Fruit fly (Drosophila melanogaster) whole organism, embryonic: ENCODE measurements around the gene ebd1.

Source experiments
- Adf1 ChIP-seq: fragments of 200-800 bp; sonication (Bioruptor generic); IDR thresholded peaks from 2 replicates; pipeline ENCODE4 v1.3.6; 2022; ENCODE audit warnings: missing biosample characterization, missing genetic modification characterization
- Atf-2 ChIP-seq: fragments of 200-800 bp; sonication (Bioruptor generic); optimal IDR thresholded peaks from 2 replicates; lab custom pipeline; 2016; ENCODE audit warnings: missing biosample characterization, missing genetic modification characterization
- Bteb2 ChIP-seq: fragments of 200-800 bp; sonication (Bioruptor generic); optimal IDR thresholded peaks from 2 replicates; lab custom pipeline; 2016; ENCODE audit warnings: missing biosample characterization, missing genetic modification characterization
- CG10267 ChIP-seq: fragments of 200-800 bp; sonication (Bioruptor generic); optimal IDR thresholded peaks from 2 replicates; lab custom pipeline; 2018; ENCODE audit warnings: missing biosample characterization, mild to moderate bottlenecking, missing genetic modification characterization, moderate library complexity
- CG10321 ChIP-seq: fragments of 200-800 bp; sonication (Bioruptor generic); IDR thresholded peaks from 2 replicates; pipeline ENCODE4 v1.3.6; 2022; ENCODE audit warnings: missing biosample characterization, missing genetic modification characterization
- CG10431 ChIP-seq: fragments of 200-800 bp; sonication (Bioruptor generic); optimal IDR thresholded peaks from 3 replicates; lab custom pipeline; 2018; ENCODE audit warnings: missing biosample characterization, mild to moderate bottlenecking, missing genetic modification characterization
- CG11695 ChIP-seq: fragments of 200-800 bp; sonication (Bioruptor generic); IDR thresholded peaks from 3 replicates; pipeline ENCODE4 v1.3.6; 2022; ENCODE audit warnings: missing biosample characterization, missing genetic modification characterization
- CG12769 ChIP-seq: fragments of 200-800 bp; sonication (Bioruptor generic); optimal IDR thresholded peaks from 2 replicates; lab custom pipeline; 2019; ENCODE audit warnings: missing biosample characterization, mild to moderate bottlenecking, missing genetic modification characterization, moderate library complexity
- CG13123 ChIP-seq: fragments of 200-800 bp; sonication (Bioruptor generic); optimal IDR thresholded peaks from 2 replicates; lab custom pipeline; 2016; ENCODE audit warnings: missing biosample characterization, missing genetic modification characterization
- CG13624 ChIP-seq: fragments of 200-800 bp; sonication (Bioruptor generic); optimal IDR thresholded peaks from 2 replicates; lab custom pipeline; 2016; ENCODE audit warnings: missing biosample characterization, missing genetic modification characterization
- CG15514 ChIP-seq: fragments of 200-800 bp; sonication (Bioruptor generic); optimal IDR thresholded peaks from 3 replicates; lab custom pipeline; 2017; ENCODE audit warnings: missing biosample characterization, missing genetic modification characterization, mild to moderate bottlenecking, moderate library complexity, missing genetic modification reagents
- CG1603 ChIP-seq: fragments of 200-800 bp; sonication (Bioruptor generic); optimal IDR thresholded peaks from 2 replicates; lab custom pipeline; 2019; ENCODE audit warnings: missing biosample characterization, mild to moderate bottlenecking, missing genetic modification characterization, moderate library complexity
- CG1647 ChIP-seq: fragments of 200-800 bp; sonication (Bioruptor generic); optimal IDR thresholded peaks from 3 replicates; lab custom pipeline; 2016; ENCODE audit warnings: missing biosample characterization, missing genetic modification characterization
- CG2712 ChIP-seq: fragments of 200-800 bp; optimal IDR thresholded peaks from 3 replicates; lab custom pipeline; 2019; ENCODE audit warnings: missing biosample characterization, mild to moderate bottlenecking, missing genetic modification characterization, moderate library complexity
- CG3065 ChIP-seq: fragments of 200-800 bp; sonication (Bioruptor generic); optimal IDR thresholded peaks from 2 replicates; lab custom pipeline; 2016; ENCODE audit warnings: missing biosample characterization, missing genetic modification characterization
- CG31388 ChIP-seq: fragments of 200-800 bp; sonication (Bioruptor generic); optimal IDR thresholded peaks from 2 replicates; lab custom pipeline; 2016; ENCODE audit warnings: missing biosample characterization, missing genetic modification characterization
- CG34422 ChIP-seq: fragments of 200-800 bp; sonication (Bioruptor generic); IDR thresholded peaks from 3 replicates; pipeline ENCODE4 v1.3.6; 2022; ENCODE audit warnings: missing biosample characterization, missing genetic modification characterization
- CG4707 ChIP-seq: fragments of 200-800 bp; sonication (Bioruptor generic); optimal IDR thresholded peaks from 2 replicates; lab custom pipeline; 2018; ENCODE audit warnings: missing biosample characterization, mild to moderate bottlenecking, missing genetic modification characterization, moderate library complexity
- CG4820 ChIP-seq: fragments of 200-800 bp; sonication (Bioruptor generic); optimal IDR thresholded peaks from 3 replicates; lab custom pipeline; 2016; ENCODE audit warnings: missing biosample characterization, missing genetic modification characterization
- CG7357 ChIP-seq: fragments of 200-800 bp; sonication (Bioruptor generic); IDR thresholded peaks from 3 replicates; pipeline ENCODE4 v1.3.6; 2022; ENCODE audit warnings: missing biosample characterization, missing genetic modification characterization
- CG8281 ChIP-seq: fragments of 200-800 bp; sonication (Bioruptor generic); optimal IDR thresholded peaks from 2 replicates; lab custom pipeline; 2018; ENCODE audit warnings: missing biosample characterization, mild to moderate bottlenecking, missing genetic modification characterization, moderate library complexity
- CHES-1-like ChIP-seq: fragments of 200-800 bp; sonication (Bioruptor generic); optimal IDR thresholded peaks from 2 replicates; lab custom pipeline; 2016; ENCODE audit warnings: missing biosample characterization, missing genetic modification characterization
- Dref ChIP-seq: fragments of 200-800 bp; sonication (Bioruptor generic); IDR thresholded peaks from 2 replicates; pipeline ENCODE4 v1.3.6; 2022; ENCODE audit warnings: missing biosample characterization, missing genetic modification characterization
- Ets97D ChIP-seq: fragments of 200-800 bp; sonication (Bioruptor generic); optimal IDR thresholded peaks from 3 replicates; lab custom pipeline; 2016; ENCODE audit warnings: missing biosample characterization, missing genetic modification characterization
- Gsc ChIP-seq: fragments of 200-800 bp; sonication (Bioruptor generic); IDR thresholded peaks from 2 replicates; pipeline ENCODE4 v1.3.6; 2022; ENCODE audit warnings: missing biosample characterization, missing genetic modification characterization
- Gug ChIP-seq: fragments of 200-800 bp; sonication (Bioruptor generic); IDR thresholded peaks from 4 replicates; pipeline ENCODE4 v1.3.6; 2022; ENCODE audit warnings: missing biosample characterization, missing genetic modification characterization
- NFAT ChIP-seq: fragments of 200-800 bp; sonication (Bioruptor generic); IDR thresholded peaks from 2 replicates; pipeline ENCODE4 v1.3.6; 2022; ENCODE audit warnings: missing biosample characterization, missing genetic modification characterization
- Nf-YB ChIP-seq: fragments of 200-800 bp; sonication (Bioruptor generic); optimal IDR thresholded peaks from 3 replicates; lab custom pipeline; 2019; ENCODE audit warnings: missing biosample characterization, mild to moderate bottlenecking, missing genetic modification characterization, moderate library complexity
- NfI ChIP-seq: fragments of 200-800 bp; sonication (Bioruptor generic); optimal IDR thresholded peaks from 3 replicates; lab custom pipeline; 2018; ENCODE audit warnings: missing biosample characterization, mild to moderate bottlenecking, missing genetic modification characterization, moderate library complexity
- Rfx ChIP-seq: fragments of 200-800 bp; sonication (Bioruptor generic); IDR thresholded peaks from 2 replicates; pipeline ENCODE4 v1.3.6; 2022; ENCODE audit warnings: missing biosample characterization, missing genetic modification characterization
- Sox100B ChIP-seq: fragments of 200-800 bp; sonication (Bioruptor generic); optimal IDR thresholded peaks from 3 replicates; lab custom pipeline; 2018; ENCODE audit warnings: missing biosample characterization, mild to moderate bottlenecking, missing genetic modification characterization
- YL-1 ChIP-seq: fragments of 200-800 bp; sonication (Bioruptor generic); optimal IDR thresholded peaks from 3 replicates; lab custom pipeline; 2017; ENCODE audit warnings: missing biosample characterization, mild to moderate bottlenecking, missing genetic modification characterization
- dysf ChIP-seq: fragments of 200-800 bp; sonication (Bioruptor generic); IDR thresholded peaks from 3 replicates; pipeline ENCODE4 v1.3.6; 2022; ENCODE audit warnings: missing biosample characterization, missing genetic modification characterization
- fd96Cb ChIP-seq: fragments of 200-800 bp; sonication (Bioruptor generic); optimal IDR thresholded peaks from 2 replicates; lab custom pipeline; 2018; ENCODE audit warnings: missing biosample characterization, mild to moderate bottlenecking, missing genetic modification characterization, moderate library complexity
- ftz-f1 ChIP-seq: fragments of 200-800 bp; sonication (Bioruptor generic); optimal IDR thresholded peaks from 2 replicates; lab custom pipeline; 2016; ENCODE audit warnings: missing biosample characterization, missing genetic modification characterization
- gce ChIP-seq: fragments of 200-800 bp; sonication (Bioruptor generic); IDR thresholded peaks from 3 replicates; pipeline ENCODE4 v1.3.6; 2022; ENCODE audit warnings: missing biosample characterization, missing genetic modification characterization
- gcm ChIP-seq: fragments of 200-800 bp; sonication (Bioruptor generic); optimal IDR thresholded peaks from 2 replicates; lab custom pipeline; 2019; ENCODE audit warnings: missing biosample characterization, mild to moderate bottlenecking, missing genetic modification characterization, moderate library complexity
- gfzf ChIP-seq: fragments of 200-800 bp; sonication (Bioruptor generic); optimal IDR thresholded peaks from 2 replicates; lab custom pipeline; 2016; ENCODE audit warnings: missing biosample characterization, mild to moderate bottlenecking, missing genetic modification characterization, moderate library complexity
- her ChIP-seq: fragments of 200-800 bp; sonication (Bioruptor generic); optimal IDR thresholded peaks from 2 replicates; lab custom pipeline; 2016; ENCODE audit warnings: missing biosample characterization, missing genetic modification characterization
- mam ChIP-seq: fragments of 200-800 bp; sonication (Bioruptor generic); optimal IDR thresholded peaks from 3 replicates; lab custom pipeline; 2016; ENCODE audit warnings: missing biosample characterization, missing genetic modification characterization
- mld ChIP-seq: fragments of 200-800 bp; sonication (Bioruptor generic); IDR thresholded peaks from 3 replicates; pipeline ENCODE4 v1.3.6; 2022; ENCODE audit warnings: missing biosample characterization, missing genetic modification characterization; ENCODE audit not compliant: partially characterized antibody
- onecut ChIP-seq: fragments of 200-800 bp; sonication (Bioruptor generic); IDR thresholded peaks from 2 replicates; pipeline ENCODE4 v1.3.6; 2022; ENCODE audit warnings: missing biosample characterization, missing genetic modification characterization
- pfk ChIP-seq: fragments of 200-800 bp; sonication (Bioruptor generic); optimal IDR thresholded peaks from 2 replicates; lab custom pipeline; 2018; ENCODE audit warnings: missing biosample characterization, mild to moderate bottlenecking, missing genetic modification characterization, moderate library complexity
- pho ChIP-seq: fragments of 200-800 bp; sonication (Bioruptor generic); optimal IDR thresholded peaks from 2 replicates; lab custom pipeline; 2016; ENCODE audit warnings: missing biosample characterization, missing genetic modification characterization
- run ChIP-seq: fragments of 200-800 bp; sonication (Bioruptor generic); optimal IDR thresholded peaks from 3 replicates; lab custom pipeline; 2018; ENCODE audit warnings: missing biosample characterization, mild to moderate bottlenecking, missing genetic modification characterization
- scrt ChIP-seq: fragments of 200-800 bp; sonication (Bioruptor generic); optimal IDR thresholded peaks from 2 replicates; lab custom pipeline; 2018; ENCODE audit warnings: missing biosample characterization, mild to moderate bottlenecking, missing genetic modification characterization, moderate library complexity
- sens-2 ChIP-seq: fragments of 200-800 bp; sonication (Bioruptor generic); IDR thresholded peaks from 2 replicates; pipeline ENCODE4 v1.3.6; 2022; ENCODE audit warnings: missing biosample characterization, missing genetic modification characterization
- sim ChIP-seq: fragments of 200-800 bp; sonication (Bioruptor generic); IDR thresholded peaks from 2 replicates; pipeline ENCODE4 v1.3.6; 2022; ENCODE audit warnings: missing biosample characterization, missing genetic modification characterization
- sna ChIP-seq: fragments of 200-800 bp; sonication (Bioruptor generic); IDR thresholded peaks from 2 replicates; pipeline ENCODE4 v1.3.6; 2022; ENCODE audit warnings: missing biosample characterization, missing genetic modification characterization; ENCODE audit not compliant: partially characterized antibody
- sqz ChIP-seq: fragments of 200-800 bp; sonication (Bioruptor generic); optimal IDR thresholded peaks from 3 replicates; lab custom pipeline; 2018; ENCODE audit warnings: missing biosample characterization, mild to moderate bottlenecking, missing genetic modification characterization
- tna ChIP-seq: fragments of 200-800 bp; sonication (Bioruptor generic); IDR thresholded peaks from 2 replicates; pipeline ENCODE4 v1.3.6; 2022; ENCODE audit warnings: missing biosample characterization, missing genetic modification characterization; ENCODE audit not compliant: partially characterized antibody
- trem ChIP-seq: fragments of 200-800 bp; optimal IDR thresholded peaks from 3 replicates; lab custom pipeline; 2019; ENCODE audit warnings: missing biosample characterization, mild to moderate bottlenecking, missing genetic modification characterization, moderate library complexity

The ebd1 gene

dm6 chr3L:692699-693098 lies 7.3 kb upstream of the ebd1 start, which contains the start of gene Vti1a (continued):
- TF ChIP-seq CG4820 (GFP tag; lab: Kevin White, UChicago), result no peak
- TF ChIP-seq Ets97D, result peak; percentile 59
- no peak for TF ChIP-seq NfI (GFP tag; lab: Kevin White, UChicago)
- no peak for TF ChIP-seq mam
- peak; percentile 38 for TF ChIP-seq CG10267 (tag; lab: Kevin White, UChicago)
- TF ChIP-seq CG10321 (GFP tag; lab: Robert Waterston, UW), result no peak
- TF ChIP-seq CG13123, result no peak
- TF ChIP-seq trem, result peak; percentile 96
- TF ChIP-seq fd96Cb (tag; lab: Kevin White, UChicago), result no peak
- peak; percentile 39 for TF ChIP-seq CG2712 (tag; lab: Kevin White, UChicago)
- no peak; the same call in 2 of the 3 replicates for TF ChIP-seq CG34422 (GFP tag; lab: Robert Waterston, UW)
- peak; percentile 78 for TF ChIP-seq CG15514 (GFP tag; lab: Kevin White, UChicago)
- TF ChIP-seq gce (GFP tag; lab: Robert Waterston, UW), result no peak
- peak; percentile 7 for TF ChIP-seq CHES-1-like (GFP tag; lab: Kevin White, UChicago)
- no peak for TF ChIP-seq CG31388 (GFP tag; lab: Kevin White, UChicago)
- TF ChIP-seq pfk (GFP tag; lab: Kevin White, UChicago), result no peak
- TF ChIP-seq gfzf (GFP tag; lab: Kevin White, UChicago), result peak; percentile 90
- TF ChIP-seq CG1603 (tag; lab: Kevin White, UChicago), result peak; percentile 64
- TF ChIP-seq Sox100B (GFP tag; lab: Kevin White, UChicago), result no peak
- TF ChIP-seq CG8281 (tag; lab: Kevin White, UChicago), result no peak
- TF ChIP-seq CG4707 (GFP tag; lab: Kevin White, UChicago), result no peak
- TF ChIP-seq dysf, result no peak
- 0 out of 2 replicates have a peak, but pooled peaks have one; percentile 6 for TF ChIP-seq Rfx
- peak; percentile 12 for TF ChIP-seq scrt (GFP tag; lab: Kevin White, UChicago)
- TF ChIP-seq sens-2 (GFP tag; lab: Robert Waterston, UW), result no peak
- no peak for TF ChIP-seq Atf-2
- no peak for TF ChIP-seq CG12769 (tag; lab: Kevin White, UChicago)
- TF ChIP-seq CG11695, result no peak
- peak; percentile 44; the same call in 1 of the 2 replicates for TF ChIP-seq Dref (GFP tag; lab: Robert Waterston, UW)
- TF ChIP-seq sim (GFP tag; lab: Robert Waterston, UW), result no peak
- peak; percentile 82 for TF ChIP-seq ftz-f1 (GFP tag; lab: Kevin White, UChicago)
- TF ChIP-seq sqz (GFP tag; lab: Kevin White, UChicago), result no peak
- no peak for TF ChIP-seq tna (GFP tag; lab: Robert Waterston, UW)
- no peak for TF ChIP-seq NFAT (GFP tag; lab: Robert Waterston, UW)
- no peak for TF ChIP-seq gcm (GFP tag; lab: Kevin White, UChicago)
- TF ChIP-seq Gsc, result no peak
- no peak for TF ChIP-seq Gug (GFP tag; lab: Robert Waterston, UW)
- no peak for TF ChIP-seq CG7357 (GFP tag; lab: Robert Waterston, UW)
- no peak for TF ChIP-seq mld (GFP tag; lab: Robert Waterston, UW)
- no peak for TF ChIP-seq run (tag; lab: Kevin White, UChicago)
- TF ChIP-seq CG13624 (GFP tag; lab: Kevin White, UChicago), result no peak
- no peak for TF ChIP-seq CG3065 (GFP tag; lab: Kevin White, UChicago)
- TF ChIP-seq her (GFP tag; lab: Kevin White, UChicago), result no peak
- TF ChIP-seq Nf-YB, result no peak
- peak; percentile 37 for TF ChIP-seq CG10431
- no peak for TF ChIP-seq CG1647 (GFP tag; lab: Kevin White, UChicago)
- peak; percentile 31; the same call in 1 of the 2 replicates for TF ChIP-seq onecut (GFP tag; lab: Robert Waterston, UW)
- no peak for TF ChIP-seq Adf1
- TF ChIP-seq sna (GFP tag; lab: Robert Waterston, UW), result peak; percentile 40; the same call in 1 of the 2 replicates
- TF ChIP-seq pho, result no peak
- TF ChIP-seq Bteb2 (GFP tag; lab: Kevin White, UChicago), result no peak
- peak; percentile 71 for TF ChIP-seq YL-1 (GFP tag; lab: Kevin White, UChicago)
